Fruit fly (Drosophila melanogaster): ENCODE measurements around the gene CG14143.

The CG14143 gene

DNA sequence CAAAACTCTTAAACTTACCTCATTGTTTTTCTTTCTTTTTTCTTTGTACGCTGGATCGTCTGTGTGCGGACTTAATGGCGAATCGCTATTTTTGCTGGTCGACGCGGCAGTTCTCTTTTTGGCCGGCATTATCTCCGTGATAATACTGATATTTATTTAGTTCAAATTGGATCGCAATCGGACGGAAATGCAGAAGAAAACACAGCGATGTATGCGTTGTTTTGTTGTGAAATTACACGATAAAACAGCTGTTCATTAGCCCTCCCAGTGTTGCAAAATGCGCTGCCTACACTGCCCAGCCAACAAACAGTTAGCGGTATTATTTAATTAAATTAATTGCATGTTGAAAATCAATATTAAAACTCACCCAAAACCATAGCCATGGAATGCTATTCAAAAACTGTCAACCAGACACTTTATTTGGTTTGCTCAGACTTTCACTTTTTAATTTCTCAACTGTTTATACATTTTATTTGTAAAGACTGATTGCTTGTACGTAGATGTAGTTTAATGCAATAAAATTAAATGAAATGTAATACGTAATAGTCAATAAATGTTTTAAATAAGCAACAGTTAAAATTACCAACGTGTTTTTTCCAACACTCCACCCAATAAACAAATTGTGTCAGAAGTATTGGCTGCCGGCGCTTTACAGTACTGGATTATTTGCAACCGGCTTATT lies 36.7 kb upstream of the CG14143 start, which contains the start of the genes Irbp18 and APP-BP1 (continued):
- peak; percentile 61 for TF ChIP-seq HmgD (GFP tag; optimal IDR thresholded peaks at IDR 0.05)
- peak; percentile 92 for TF ChIP-seq lbe (GFP tag; optimal IDR thresholded peaks at IDR 0.05)
- peak; percentile 91 for TF ChIP-seq dmrt99B (tag; optimal IDR thresholded peaks at IDR 0.05)
- TF ChIP-seq CG3995 (GFP tag; optimal IDR thresholded peaks at IDR 0.05) = peak; percentile 64
- peak; percentile 71 for TF ChIP-seq CG17802 (tag; optimal IDR thresholded peaks at IDR 0.05)
- TF ChIP-seq CG1832 (GFP tag; optimal IDR thresholded peaks at IDR 0.05) = no peak
- 0 out of 3 replicates have a peak, but pooled peaks have one; percentile 27 for TF ChIP-seq z (GFP tag; IDR thresholded peaks at IDR 0.05)
- peak; percentile 88 for TF ChIP-seq her (GFP tag; optimal IDR thresholded peaks at IDR 0.05)
- no peak for TF ChIP-seq Dip2 (GFP tag; IDR thresholded peaks at IDR 0.05)
- no peak for TF ChIP-seq pan (optimal IDR thresholded peaks at IDR 0.05)
- peak in 1 of 2 experiments; percentile 92 for TF ChIP-seq pan (GFP tag; optimal IDR thresholded peaks at IDR 0.05 in 1 of 2, IDR thresholded peaks at IDR 0.05 in 1 of 2)
- no peak for TF ChIP-seq Trl (optimal IDR thresholded peaks at IDR 0.05)
- peak; percentile 92 for TF ChIP-seq Trl (GFP tag; optimal IDR thresholded peaks at IDR 0.05)
- TF ChIP-seq CG17829 (tag; optimal IDR thresholded peaks at IDR 0.05) = peak; percentile 91
- peak; percentile 93 for TF ChIP-seq CG4820 (GFP tag; optimal IDR thresholded peaks at IDR 0.05)
- peak; percentile 87 for TF ChIP-seq Sin3A (optimal IDR thresholded peaks at IDR 0.05)
- peak; percentile 91 for TF ChIP-seq btn (GFP tag; optimal IDR thresholded peaks at IDR 0.05)
- TF ChIP-seq CG14965 (GFP tag; optimal IDR thresholded peaks at IDR 0.05; ENCODE audit: borderline replicate concordance) = peak; percentile 50
- peak; percentile 73 for TF ChIP-seq CG4404 (GFP tag; IDR thresholded peaks at IDR 0.05)
- peak; percentile 87 for TF ChIP-seq CG11456 (GFP tag; IDR thresholded peaks at IDR 0.05)
- TF ChIP-seq cas (GFP tag; IDR thresholded peaks at IDR 0.05) = peak; percentile 32; the same call in 1 of the 2 replicates
- no peak for TF ChIP-seq yki (optimal IDR thresholded peaks at IDR 0.05)
- TF ChIP-seq CG5180 (GFP tag; optimal IDR thresholded peaks at IDR 0.05) = peak; percentile 82
- peak; percentile 67 for TF ChIP-seq ap (GFP tag; IDR thresholded peaks at IDR 0.05)
- peak; percentile 87 for TF ChIP-seq ranshi (GFP tag; IDR thresholded peaks at IDR 0.05)
- peak; percentile 95 for TF ChIP-seq CG34376 (GFP tag; optimal IDR thresholded peaks at IDR 0.05)
- no peak for TF ChIP-seq zen2 (GFP tag; IDR thresholded peaks at IDR 0.05; ENCODE audit: partially characterized antibody)
- TF ChIP-seq ftz-f1 (GFP tag; optimal IDR thresholded peaks at IDR 0.05) = peak; percentile 16
- peak; percentile 78 for TF ChIP-seq sqz (GFP tag; optimal IDR thresholded peaks at IDR 0.05)
- TF ChIP-seq dpn (GFP tag; optimal IDR thresholded peaks at IDR 0.05) = peak; percentile 93 to 95
- TF ChIP-seq tio (GFP tag; optimal IDR thresholded peaks at IDR 0.05) = peak; percentile 98
- peak; percentile 76 for TF ChIP-seq corto (GFP tag; optimal IDR thresholded peaks at IDR 0.05)
- TF ChIP-seq Gug (GFP tag; IDR thresholded peaks at IDR 0.05) = peak; percentile 84
- 0 out of 2 replicates have a peak, but pooled peaks have one; percentile 30 for TF ChIP-seq CG4360 (GFP tag; IDR thresholded peaks at IDR 0.05)
- no peak for TF ChIP-seq Doc3 (GFP tag; IDR thresholded peaks at IDR 0.05; ENCODE audit: partially characterized antibody)
- peak; percentile 87 for TF ChIP-seq Ada2b (GFP tag; IDR thresholded peaks at IDR 0.05)
- TF ChIP-seq Opbp (GFP tag; IDR thresholded peaks at IDR 0.05; ENCODE audit: partially characterized antibody) = no peak
- TF ChIP-seq Deaf1 (tag; optimal IDR thresholded peaks at IDR 0.05) = peak; percentile 74
- TF ChIP-seq CG5953 (GFP tag; IDR thresholded peaks at IDR 0.05) = no peak; the same call in 1 of the 2 replicates
- peak; percentile 93 for TF ChIP-seq CG2712 (tag; optimal IDR thresholded peaks at IDR 0.05)
- TF ChIP-seq Dbx (GFP tag; IDR thresholded peaks at IDR 0.05) = peak; percentile 90
- TF ChIP-seq kah (GFP tag; optimal IDR thresholded peaks at IDR 0.05) = peak; percentile 68
- 0 out of 2 replicates have a peak, but pooled peaks have one; percentile 25 for TF ChIP-seq hbn (GFP tag; IDR thresholded peaks at IDR 0.05; ENCODE audit: partially characterized antibody)
- peak; percentile 23 for TF ChIP-seq gfzf (GFP tag; optimal IDR thresholded peaks at IDR 0.05)
- TF ChIP-seq CG9215 (GFP tag; IDR thresholded peaks at IDR 0.05) = peak; percentile 86
- peak; percentile 37 for TF ChIP-seq Sry-β (GFP tag; optimal IDR thresholded peaks at IDR 0.05)
- TF ChIP-seq Ets97D (GFP tag; optimal IDR thresholded peaks at IDR 0.05) = peak; percentile 91
- peak; percentile 91 for TF ChIP-seq CG4328 (GFP tag; optimal IDR thresholded peaks at IDR 0.05)
- TF ChIP-seq CG17186 (GFP tag; optimal IDR thresholded peaks at IDR 0.05) = peak; percentile 87
- peak; percentile 84 for TF ChIP-seq CG3407 (GFP tag; optimal IDR thresholded peaks at IDR 0.05)
- peak; percentile 93 for TF ChIP-seq bab2 (GFP tag; optimal IDR thresholded peaks at IDR 0.05)

Data from whole organism, embryonic.